Worm (Caenorhabditis elegans) whole organism, mixed stage, embryonic: ENCODE data around the gene H20E11.1.

Experiments used
- M03D4.4 ChIP-seq: sonication (generic microtip); optimal IDR thresholded peaks from 2 replicates; lab custom pipeline; 2017; ENCODE audit warnings: mild to moderate bottlenecking, missing genetic modification characterization, missing compliant biosample characterization
- bed-3 ChIP-seq: fragments of 200-800 bp; sonication (Bioruptor generic); optimal IDR thresholded peaks from 3 replicates; lab custom pipeline; 2018; ENCODE audit warnings: mild to moderate bottlenecking, missing genetic modification characterization, moderate library complexity, missing compliant biosample characterization
- blmp-1 ChIP-seq: fragments of 150-350 bp; optimal IDR thresholded peaks from 2 replicates; lab custom pipeline; 2014; ENCODE audit warnings: missing biosample characterization, missing genetic modification characterization
- ceh-39 ChIP-seq: fragments of 150-350 bp; optimal IDR thresholded peaks from 2 replicates; lab custom pipeline; 2014; ENCODE audit warnings: missing biosample characterization, missing genetic modification characterization
- ceh-43 ChIP-seq: fragments of 200-800 bp; sonication (Bioruptor generic); optimal IDR thresholded peaks from 2 replicates; lab custom pipeline; 2018; ENCODE audit warnings: mild to moderate bottlenecking, missing genetic modification characterization, moderate library complexity, missing compliant biosample characterization
- ceh-83 ChIP-seq: fragments of 200-800 bp; sonication (Bioruptor generic); optimal IDR thresholded peaks from 2 replicates; lab custom pipeline; 2018; ENCODE audit warnings: mild to moderate bottlenecking, missing genetic modification characterization, missing compliant biosample characterization
- ces-1 ChIP-seq: fragments of 150-350 bp; optimal IDR thresholded peaks from 2 replicates; lab custom pipeline; 2014; ENCODE audit warnings: missing biosample characterization, missing genetic modification reagents, missing genetic modification characterization
- cnd-1 ChIP-seq: fragments of 200-800 bp; sonication (Bioruptor generic); optimal IDR thresholded peaks from 2 replicates; lab custom pipeline; 2018; ENCODE audit warnings: mild to moderate bottlenecking, missing genetic modification characterization, missing compliant biosample characterization
- drap-1 ChIP-seq: fragments of 200-800 bp; sonication (Bioruptor generic); optimal IDR thresholded peaks from 3 replicates; lab custom pipeline; 2018; ENCODE audit warnings: mild to moderate bottlenecking, missing genetic modification characterization, missing compliant biosample characterization
- elt-1 ChIP-seq: sonication (generic microtip); optimal IDR thresholded peaks from 2 replicates; lab custom pipeline; 2017; ENCODE audit warnings: missing genetic modification characterization, mild to moderate bottlenecking, missing compliant biosample characterization, antibody characterized with exemption, moderate library complexity, borderline replicate concordance; ENCODE audit not compliant: insufficient read depth
- elt-3 ChIP-seq: fragments of 150-350 bp; optimal IDR thresholded peaks from 2 replicates; lab custom pipeline; 2014; ENCODE audit warnings: missing biosample characterization, missing genetic modification characterization
- flh-1 ChIP-seq: fragments of 200-800 bp; sonication (Bioruptor generic); optimal IDR thresholded peaks from 2 replicates; lab custom pipeline; 2018; ENCODE audit warnings: mild to moderate bottlenecking, missing genetic modification characterization, moderate library complexity, missing compliant biosample characterization
- ham-2 ChIP-seq: fragments of 200-800 bp; sonication (Bioruptor generic); optimal IDR thresholded peaks from 2 replicates; lab custom pipeline; 2018; ENCODE audit warnings: mild to moderate bottlenecking, missing genetic modification characterization, missing compliant biosample characterization
- hlh-1 ChIP-seq: fragments of 150-350 bp; optimal IDR thresholded peaks from 2 replicates; lab custom pipeline; 2014; ENCODE audit warnings: missing biosample characterization, missing genetic modification reagents, missing genetic modification characterization
- lin-13 ChIP-seq: fragments of 150-350 bp; optimal IDR thresholded peaks from 2 replicates; lab custom pipeline; 2014; ENCODE audit warnings: missing biosample characterization, missing genetic modification characterization
- lin-32 ChIP-seq: fragments of 200-800 bp; sonication (Bioruptor generic); optimal IDR thresholded peaks from 2 replicates; lab custom pipeline; 2018; ENCODE audit warnings: mild to moderate bottlenecking, missing genetic modification characterization, missing compliant biosample characterization
- lsy-2 ChIP-seq: fragments of 150-350 bp; optimal IDR thresholded peaks from 2 replicates; lab custom pipeline; 2014; ENCODE audit warnings: missing biosample characterization, missing genetic modification characterization
- mab-5 ChIP-seq: fragments of 150-350 bp; optimal IDR thresholded peaks from 2 replicates; lab custom pipeline; 2014; ENCODE audit warnings: missing biosample characterization, missing genetic modification characterization
- mep-1 ChIP-seq: fragments of 150-350 bp; optimal IDR thresholded peaks from 2 replicates; lab custom pipeline; 2017; ENCODE audit warnings: missing biosample characterization, missing genetic modification reagents, missing genetic modification characterization, inconsistent platforms
- mls-2 ChIP-seq: sonication (generic microtip); optimal IDR thresholded peaks from 2 replicates; lab custom pipeline; 2016; ENCODE audit warnings: mild to moderate bottlenecking, missing genetic modification characterization, moderate library complexity, missing compliant biosample characterization
- nhr-12 ChIP-seq: fragments of 150-350 bp; optimal IDR thresholded peaks from 2 replicates; lab custom pipeline; 2014; ENCODE audit warnings: missing biosample characterization, missing genetic modification characterization
- nhr-2 ChIP-seq: fragments of 150-350 bp; optimal IDR thresholded peaks from 2 replicates; lab custom pipeline; 2014; ENCODE audit warnings: missing biosample characterization, missing genetic modification characterization
- nhr-237 ChIP-seq: fragments of 150-350 bp; optimal IDR thresholded peaks from 2 replicates; lab custom pipeline; 2014; ENCODE audit warnings: missing biosample characterization, missing genetic modification characterization
- nhr-28 ChIP-seq: fragments of 150-350 bp; optimal IDR thresholded peaks from 2 replicates; lab custom pipeline; 2014; ENCODE audit warnings: missing biosample characterization, missing genetic modification characterization
- nhr-76 ChIP-seq: sonication (generic microtip); optimal IDR thresholded peaks from 2 replicates; lab custom pipeline; 2017; ENCODE audit warnings: missing biosample characterization, missing genetic modification characterization
- pha-4 ChIP-seq: fragments of 150-350 bp; optimal IDR thresholded peaks from 2 replicates; lab custom pipeline; 2018; ENCODE audit warnings: missing biosample characterization, missing genetic modification reagents, missing genetic modification characterization
- sem-2 ChIP-seq: fragments of 200-800 bp; sonication (Bioruptor generic); optimal IDR thresholded peaks from 2 replicates; lab custom pipeline; 2018; ENCODE audit warnings: mild to moderate bottlenecking, missing genetic modification characterization, missing compliant biosample characterization
- snpc-4 ChIP-seq: fragments of 150-350 bp; optimal IDR thresholded peaks from 2 replicates; lab custom pipeline; 2014; ENCODE audit warnings: missing biosample characterization, missing genetic modification characterization
- sptf-1 ChIP-seq: sonication (generic microtip); optimal IDR thresholded peaks from 2 replicates; lab custom pipeline; 2017; ENCODE audit warnings: mild to moderate bottlenecking, missing genetic modification characterization, moderate library complexity, missing compliant biosample characterization
- tbx-8 ChIP-seq: fragments of 200-800 bp; sonication (Bioruptor generic); optimal IDR thresholded peaks from 2 replicates; lab custom pipeline; 2018; ENCODE audit warnings: mild to moderate bottlenecking, missing genetic modification characterization, moderate library complexity, missing compliant biosample characterization
- unc-120 ChIP-seq: sonication (generic microtip); optimal IDR thresholded peaks from 2 replicates; lab custom pipeline; 2017; ENCODE audit warnings: missing genetic modification characterization, missing compliant biosample characterization; ENCODE audit not compliant: poor library complexity, severe bottlenecking
- unc-39 ChIP-seq: fragments of 150-350 bp; optimal IDR thresholded peaks from 2 replicates; lab custom pipeline; 2014; ENCODE audit warnings: missing biosample characterization, missing genetic modification characterization
- unc-62 ChIP-seq: fragments of 150-350 bp; optimal IDR thresholded peaks from 2 replicates; lab custom pipeline; 2014; ENCODE audit warnings: missing biosample characterization, missing genetic modification reagents, missing genetic modification characterization
- zip-8 ChIP-seq: fragments of 150-350 bp; optimal IDR thresholded peaks from 2 replicates; lab custom pipeline; 2014; ENCODE audit warnings: missing biosample characterization, missing genetic modification characterization
- ztf-11 ChIP-seq: fragments of 150-350 bp; optimal IDR thresholded peaks from 2 replicates; lab custom pipeline; 2014; ENCODE audit warnings: missing biosample characterization, missing genetic modification characterization

Gene H20E11.1

ce11 chrIV:6829902-6830301 lies at the start of gene H20E11.1:
TSS of gene H20E11.1 (plus strand) at chrIV:6830145.
- TF ChIP-seq zip-8 (tag; lab: Kevin White, UChicago), result no peak
- no peak for TF ChIP-seq ztf-11 (tag; lab: Kevin White, UChicago)
- no peak for TF ChIP-seq nhr-2 (tag; lab: Kevin White, UChicago)
- TF ChIP-seq ham-2 (GFP tag; lab: Kevin White, UChicago), result no peak
- no peak for TF ChIP-seq tbx-8
- TF ChIP-seq ceh-83 (GFP tag; lab: Kevin White, UChicago), result no peak
- TF ChIP-seq mls-2 (tag; lab: Kevin White, UChicago), result no peak
- TF ChIP-seq mab-5 (tag; lab: Kevin White, UChicago), result no peak
- TF ChIP-seq lin-32 (GFP tag; lab: Kevin White, UChicago), result no peak
- TF ChIP-seq cnd-1 (tag; lab: Kevin White, UChicago), result no peak
- TF ChIP-seq mep-1, result no peak
- no peak for TF ChIP-seq M03D4.4 (tag; lab: Kevin White, UChicago)
- TF ChIP-seq lsy-2 (tag; lab: Kevin White, UChicago), result no peak
- no peak for TF ChIP-seq ceh-39 (tag; lab: Kevin White, UChicago)
- TF ChIP-seq unc-39 (tag; lab: Kevin White, UChicago), result no peak
- TF ChIP-seq elt-1 (tag; lab: Kevin White, UChicago), result no peak

ce11 chrIV:6785151-6785550 lies 44.8 kb upstream of the H20E11.1 start, which contains the start of gene dyci-1:
TSS of gene dyci-1 (minus strand) at chrIV:6785272.
- TF ChIP-seq ham-2 (GFP tag; lab: Kevin White, UChicago), result peak; percentile 91
- no peak for TF ChIP-seq lin-13 (tag; lab: Kevin White, UChicago)
- TF ChIP-seq mep-1, result no peak
- peak; percentile 77 for TF ChIP-seq unc-120 (tag; lab: Kevin White, UChicago)
- TF ChIP-seq hlh-1 (tag; lab: Kevin White, UChicago), result peak; percentile 41
- TF ChIP-seq pha-4 (tag; lab: Kevin White, UChicago), result peak; percentile 38
- TF ChIP-seq, all 35 proteins: peak for 4

- peak; percentile 35 for TF ChIP-seq ces-1 (GFP tag; lab: Kevin White, UChicago)
- peak; percentile 25 for TF ChIP-seq mep-1
- TF ChIP-seq mab-5 (tag; lab: Kevin White, UChicago), result no peak
- TF ChIP-seq bed-3 (GFP tag; lab: Kevin White, UChicago), result no peak
- peak; percentile 80 for TF ChIP-seq unc-120 (tag; lab: Kevin White, UChicago)
- peak; percentile 49 for TF ChIP-seq nhr-237 (tag; lab: Kevin White, UChicago)
- TF ChIP-seq, all 35 proteins: peak for 4
Measured at ce11 chrIV:6785873-6786272, 44.1 kb upstream of the H20E11.1 start.

- TF ChIP-seq pha-4 (tag; lab: Kevin White, UChicago), result no peak
Measured at ce11 chrIV:6789950-6790349, 40.0 kb upstream of the H20E11.1 start.

ce11 chrIV:6790438-6791124 lies 39.4 kb upstream of the H20E11.1 start, which contains the start of the genes C17H12.2 and vha-8:
TSS of gene C17H12.2 (minus strand) at chrIV:6790488.
TSS of gene vha-8 (plus strand) at chrIV:6791074.
- TF ChIP-seq lin-13 (tag; lab: Kevin White, UChicago) (peak; percentile 82), elt-1 (tag; lab: Kevin White, UChicago) (peak; percentile 34), sptf-1 (tag; lab: Kevin White, UChicago) (peak; percentile 74), ceh-83 (GFP tag; lab: Kevin White, UChicago) (no peak), ztf-11 (tag; lab: Kevin White, UChicago) (peak; percentile 36), ces-1 (GFP tag; lab: Kevin White, UChicago) (peak; percentile 78), mep-1 (peak; percentile 99), unc-39 (tag; lab: Kevin White, UChicago) (no peak), nhr-76 (no peak), unc-120 (tag; lab: Kevin White, UChicago) (peak; percentile 93), nhr-2 (tag; lab: Kevin White, UChicago) (peak; percentile 44), nhr-237 (tag; lab: Kevin White, UChicago) (peak; percentile 95), mab-5 (tag; lab: Kevin White, UChicago) (peak; percentile 35), sem-2 (GFP tag; lab: Kevin White, UChicago) (no peak), drap-1 (GFP tag; lab: Kevin White, UChicago) (peak; percentile 57), M03D4.4 (tag; lab: Kevin White, UChicago) (no peak), elt-3 (tag; lab: Kevin White, UChicago) (peak; percentile 41), ham-2 (GFP tag; lab: Kevin White, UChicago) (peak; percentile 30), zip-8 (tag; lab: Kevin White, UChicago) (no peak), pha-4 (tag; lab: Kevin White, UChicago) (peak; percentile 70), snpc-4 (no peak), unc-62 (peak; percentile 91), mls-2 (tag; lab: Kevin White, UChicago) (peak; percentile 31), cnd-1 (tag; lab: Kevin White, UChicago) (peak; percentile 40), blmp-1 (peak; percentile 43), lsy-2 (tag; lab: Kevin White, UChicago) (peak; percentile 82), ceh-39 (tag; lab: Kevin White, UChicago) (peak; percentile 85), hlh-1 (tag; lab: Kevin White, UChicago) (peak; percentile 75), bed-3 (GFP tag; lab: Kevin White, UChicago) (no peak), flh-1 (GFP tag; lab: Kevin White, UChicago) (no peak), lin-32 (GFP tag; lab: Kevin White, UChicago) (no peak), nhr-12 (tag; lab: Kevin White, UChicago) (no peak), tbx-8 (no peak), nhr-28 (no peak), ceh-43 (no peak)
